Worm (Caenorhabditis elegans) whole organism, mixed stage, embryonic: ENCODE data around the gene T12A7.10.

ENCODE experiments used
- bed-3 ChIP-seq: fragments of 200-800 bp; sonication (Bioruptor generic); optimal IDR thresholded peaks from 3 replicates; lab custom pipeline; 2018; ENCODE audit warnings: mild to moderate bottlenecking, missing genetic modification characterization, moderate library complexity, missing compliant biosample characterization
- ces-1 ChIP-seq: fragments of 150-350 bp; optimal IDR thresholded peaks from 2 replicates; lab custom pipeline; 2014; ENCODE audit warnings: missing biosample characterization, missing genetic modification reagents, missing genetic modification characterization
- lin-32 ChIP-seq: fragments of 200-800 bp; sonication (Bioruptor generic); optimal IDR thresholded peaks from 2 replicates; lab custom pipeline; 2018; ENCODE audit warnings: mild to moderate bottlenecking, missing genetic modification characterization, missing compliant biosample characterization
- nhr-237 ChIP-seq: fragments of 150-350 bp; optimal IDR thresholded peaks from 2 replicates; lab custom pipeline; 2014; ENCODE audit warnings: missing biosample characterization, missing genetic modification characterization
- nhr-28 ChIP-seq: fragments of 150-350 bp; optimal IDR thresholded peaks from 2 replicates; lab custom pipeline; 2014; ENCODE audit warnings: missing biosample characterization, missing genetic modification characterization
- pha-4 ChIP-seq: fragments of 150-350 bp; optimal IDR thresholded peaks from 2 replicates; lab custom pipeline; 2018; ENCODE audit warnings: missing biosample characterization, missing genetic modification reagents, missing genetic modification characterization
- snpc-4 ChIP-seq: fragments of 150-350 bp; optimal IDR thresholded peaks from 2 replicates; lab custom pipeline; 2014; ENCODE audit warnings: missing biosample characterization, missing genetic modification characterization
- tbx-8 ChIP-seq: fragments of 200-800 bp; sonication (Bioruptor generic); optimal IDR thresholded peaks from 2 replicates; lab custom pipeline; 2018; ENCODE audit warnings: mild to moderate bottlenecking, missing genetic modification characterization, moderate library complexity, missing compliant biosample characterization
- unc-120 ChIP-seq: sonication (generic microtip); optimal IDR thresholded peaks from 2 replicates; lab custom pipeline; 2017; ENCODE audit warnings: missing genetic modification characterization, missing compliant biosample characterization; ENCODE audit not compliant: poor library complexity, severe bottlenecking
- unc-62 ChIP-seq: fragments of 150-350 bp; optimal IDR thresholded peaks from 2 replicates; lab custom pipeline; 2014; ENCODE audit warnings: missing biosample characterization, missing genetic modification reagents, missing genetic modification characterization
- ztf-11 ChIP-seq: fragments of 150-350 bp; optimal IDR thresholded peaks from 2 replicates; lab custom pipeline; 2014; ENCODE audit warnings: missing biosample characterization, missing genetic modification characterization

- no peak for TF ChIP-seq bed-3 (GFP tag; lab: Kevin White, UChicago)
- no peak for TF ChIP-seq snpc-4
- no peak for TF ChIP-seq ztf-11 (tag; lab: Kevin White, UChicago)
- no peak for TF ChIP-seq unc-62 (GFP tag; lab: Kevin White, UChicago)
- TF ChIP-seq nhr-237: no peak
- TF ChIP-seq pha-4: no peak
- TF ChIP-seq nhr-28: no peak
- no peak for TF ChIP-seq lin-32
- no peak for TF ChIP-seq ces-1 (GFP tag; lab: Kevin White, UChicago)
- TF ChIP-seq tbx-8 (GFP tag; lab: Kevin White, UChicago): no peak
- TF ChIP-seq unc-120 (tag; lab: Kevin White, UChicago): no peak
Observed at ce11 chrIV:11742406-11742805, 12.5 kb downstream of the T12A7.10 start, which contains the start of gene K01A6.5.
